Fruit fly (Drosophila melanogaster) whole organism, embryonic: ENCODE results near the gene CG11771.

Experiments
- ATbp ChIP-seq: fragments of 200-800 bp; sonication (Bioruptor generic); optimal IDR thresholded peaks from 2 replicates; lab custom pipeline; 2017; ENCODE audit warnings: missing biosample characterization, mild to moderate bottlenecking, missing genetic modification characterization, missing genetic modification reagents
- Ada2b ChIP-seq: fragments of 200-800 bp; sonication (Bioruptor generic); IDR thresholded peaks from 2 replicates; pipeline ENCODE4 v1.3.6; 2022; ENCODE audit warnings: missing biosample characterization, missing genetic modification characterization
- Atf6 ChIP-seq: fragments of 200-800 bp; sonication (Bioruptor generic); IDR thresholded peaks from 2 replicates; pipeline ENCODE4 v1.3.6; 2022; ENCODE audit warnings: missing biosample characterization, missing genetic modification characterization
- B-H1 ChIP-seq: fragments of 200-800 bp; sonication (Bioruptor generic); IDR thresholded peaks from 3 replicates; pipeline ENCODE4 v1.3.6; 2022; ENCODE audit warnings: missing biosample characterization, missing genetic modification characterization
- CG10431 ChIP-seq: fragments of 200-800 bp; sonication (Bioruptor generic); optimal IDR thresholded peaks from 3 replicates; lab custom pipeline; 2018; ENCODE audit warnings: missing biosample characterization, mild to moderate bottlenecking, missing genetic modification characterization
- CG12155 ChIP-seq: fragments of 200-800 bp; sonication (Bioruptor generic); optimal IDR thresholded peaks from 3 replicates; lab custom pipeline; 2016; ENCODE audit warnings: missing biosample characterization, missing genetic modification characterization
- CG12769 ChIP-seq: fragments of 200-800 bp; sonication (Bioruptor generic); optimal IDR thresholded peaks from 2 replicates; lab custom pipeline; 2019; ENCODE audit warnings: missing biosample characterization, mild to moderate bottlenecking, missing genetic modification characterization, moderate library complexity
- CG13287 ChIP-seq: fragments of 200-800 bp; sonication (Bioruptor generic); IDR thresholded peaks from 2 replicates; pipeline ENCODE4 v1.3.6; 2022; ENCODE audit warnings: missing biosample characterization, missing genetic modification characterization; ENCODE audit not compliant: partially characterized antibody
- CG13624 ChIP-seq: fragments of 200-800 bp; sonication (Bioruptor generic); optimal IDR thresholded peaks from 2 replicates; lab custom pipeline; 2016; ENCODE audit warnings: missing biosample characterization, missing genetic modification characterization
- CG13775 ChIP-seq: fragments of 200-800 bp; sonication (Bioruptor generic); optimal IDR thresholded peaks from 3 replicates; lab custom pipeline; 2017; ENCODE audit warnings: missing biosample characterization, mild to moderate bottlenecking, missing genetic modification characterization
- CG17328 ChIP-seq: fragments of 200-800 bp; sonication (Bioruptor generic); IDR thresholded peaks from 2 replicates; pipeline ENCODE4 v1.3.6; 2022; ENCODE audit warnings: missing biosample characterization, missing genetic modification characterization
- CG17361 ChIP-seq: fragments of 200-800 bp; sonication (Bioruptor generic); IDR thresholded peaks from 3 replicates; pipeline ENCODE4 v1.3.6; 2022; ENCODE audit warnings: missing biosample characterization, missing genetic modification characterization
- CG17829 ChIP-seq: fragments of 200-800 bp; optimal IDR thresholded peaks from 2 replicates; lab custom pipeline; 2019; ENCODE audit warnings: missing biosample characterization, mild to moderate bottlenecking, missing genetic modification characterization, moderate library complexity
- CG2116 ChIP-seq: fragments of 200-800 bp; sonication (Bioruptor generic); optimal IDR thresholded peaks from 3 replicates; lab custom pipeline; 2018; ENCODE audit warnings: missing biosample characterization, mild to moderate bottlenecking, missing genetic modification characterization
- CG2199 ChIP-seq: fragments of 200-800 bp; sonication (Bioruptor generic); IDR thresholded peaks from 3 replicates; pipeline ENCODE4 v1.3.6; 2022; ENCODE audit warnings: missing biosample characterization, missing genetic modification characterization
- CG3065 ChIP-seq: fragments of 200-800 bp; sonication (Bioruptor generic); optimal IDR thresholded peaks from 2 replicates; lab custom pipeline; 2016; ENCODE audit warnings: missing biosample characterization, missing genetic modification characterization
- CG31224 ChIP-seq: fragments of 200-800 bp; sonication (Bioruptor generic); IDR thresholded peaks from 2 replicates; pipeline ENCODE4 v1.3.6; 2022; ENCODE audit warnings: missing biosample characterization, missing genetic modification characterization
- CG3407 ChIP-seq: fragments of 200-800 bp; sonication (Bioruptor generic); optimal IDR thresholded peaks from 2 replicates; lab custom pipeline; 2018; ENCODE audit warnings: missing biosample characterization, mild to moderate bottlenecking, missing genetic modification characterization
- CG3726 ChIP-seq: fragments of 200-800 bp; sonication (Bioruptor generic); IDR thresholded peaks from 3 replicates; pipeline ENCODE4, ENCODE4 v1.3.6; 2022; ENCODE audit warnings: missing biosample characterization, missing genetic modification characterization
- CG4328 ChIP-seq: fragments of 200-800 bp; sonication (Bioruptor generic); optimal IDR thresholded peaks from 3 replicates; lab custom pipeline; 2017; ENCODE audit warnings: missing biosample characterization, missing genetic modification reagents, missing genetic modification characterization
- CG7372 ChIP-seq: fragments of 200-800 bp; sonication (Bioruptor generic); IDR thresholded peaks from 2 replicates; pipeline ENCODE4 v1.3.6; 2022; ENCODE audit warnings: missing biosample characterization, missing genetic modification characterization
- CG8089 ChIP-seq: fragments of 200-800 bp; sonication (Bioruptor generic); optimal IDR thresholded peaks from 3 replicates; lab custom pipeline; 2016; ENCODE audit warnings: missing biosample characterization, missing genetic modification characterization
- CkIIα-i1 ChIP-seq: fragments of 200-800 bp; sonication (Bioruptor generic); IDR thresholded peaks from 2 replicates; pipeline ENCODE4 v1.3.6; 2022; ENCODE audit warnings: missing biosample characterization, missing genetic modification characterization
- Dfd ChIP-seq, 2 experiments: fragments of >200 bp; optimal IDR thresholded peaks; 2 replicates each; lab custom pipeline; 2017; ENCODE audit warnings: missing biosample characterization in 2 of 2, missing genetic modification characterization in 2 of 2
- ERR ChIP-seq: fragments of 200-800 bp; sonication (Bioruptor generic); optimal IDR thresholded peaks from 2 replicates; lab custom pipeline; 2016; ENCODE audit warnings: missing biosample characterization, missing genetic modification characterization
- Eip74EF ChIP-seq, 2 experiments: fragments of 200-800 bp in 1 of 2; fragments of >200 bp in 1 of 2; sonication (Bioruptor generic) in 1 of 2; optimal IDR thresholded peaks; 2 replicates each; lab custom pipeline; 2017 to 2019; ENCODE audit warnings: missing biosample characterization in 2 of 2, missing genetic modification characterization in 2 of 2, mild to moderate bottlenecking in 1 of 2, moderate library complexity in 1 of 2
- HHEX ChIP-seq: fragments of 200-800 bp; sonication (Bioruptor generic); optimal IDR thresholded peaks from 3 replicates; lab custom pipeline; 2017; ENCODE audit warnings: missing biosample characterization, mild to moderate bottlenecking, missing genetic modification characterization, missing genetic modification reagents
- Hey ChIP-seq: fragments of 200-800 bp; sonication (Bioruptor generic); optimal IDR thresholded peaks from 3 replicates; lab custom pipeline; 2018; ENCODE audit warnings: missing biosample characterization, mild to moderate bottlenecking, missing genetic modification characterization
- Jarid2 ChIP-seq: fragments of 200-800 bp; sonication (Bioruptor generic); optimal IDR thresholded peaks from 3 replicates; lab custom pipeline; 2017; ENCODE audit warnings: mild to moderate bottlenecking, missing biosample characterization, missing genetic modification reagents, missing genetic modification characterization
- Mes4 ChIP-seq: fragments of 200-800 bp; sonication (Bioruptor generic); optimal IDR thresholded peaks from 2 replicates; lab custom pipeline; 2016; ENCODE audit warnings: missing biosample characterization, missing genetic modification characterization
- NK7.1 ChIP-seq: fragments of 200-800 bp; sonication (Bioruptor generic); optimal IDR thresholded peaks from 3 replicates; lab custom pipeline; 2016; ENCODE audit warnings: missing biosample characterization, missing genetic modification characterization
- NfI ChIP-seq: fragments of 200-800 bp; sonication (Bioruptor generic); optimal IDR thresholded peaks from 3 replicates; lab custom pipeline; 2018; ENCODE audit warnings: missing biosample characterization, mild to moderate bottlenecking, missing genetic modification characterization, moderate library complexity
- Rfx ChIP-seq: fragments of 200-800 bp; sonication (Bioruptor generic); IDR thresholded peaks from 2 replicates; pipeline ENCODE4 v1.3.6; 2022; ENCODE audit warnings: missing biosample characterization, missing genetic modification characterization
- Ssrp ChIP-seq: fragments of 200-800 bp; sonication (Bioruptor generic); optimal IDR thresholded peaks from 2 replicates; lab custom pipeline; 2018; ENCODE audit warnings: missing biosample characterization, mild to moderate bottlenecking, missing genetic modification characterization, moderate library complexity
- al ChIP-seq: fragments of 200-800 bp; sonication (Bioruptor generic); IDR thresholded peaks from 2 replicates; pipeline ENCODE4 v1.3.6; 2022; ENCODE audit warnings: missing biosample characterization, missing genetic modification characterization
- bigmax ChIP-seq: fragments of 200-800 bp; sonication (Bioruptor generic); optimal IDR thresholded peaks from 2 replicates; lab custom pipeline; 2018; ENCODE audit warnings: missing biosample characterization, mild to moderate bottlenecking, missing genetic modification characterization
- chinmo ChIP-seq: fragments of 200-800 bp; sonication (Bioruptor generic); IDR thresholded peaks from 4 replicates; pipeline ENCODE4 v1.3.6; 2022; ENCODE audit warnings: missing biosample characterization, missing genetic modification characterization; ENCODE audit not compliant: partially characterized antibody
- fd3F ChIP-seq: fragments of 200-800 bp; sonication (Bioruptor generic); optimal IDR thresholded peaks from 2 replicates; lab custom pipeline; 2018; ENCODE audit warnings: missing biosample characterization, mild to moderate bottlenecking, missing genetic modification characterization, moderate library complexity
- fd96Cb ChIP-seq: fragments of 200-800 bp; sonication (Bioruptor generic); optimal IDR thresholded peaks from 2 replicates; lab custom pipeline; 2018; ENCODE audit warnings: missing biosample characterization, mild to moderate bottlenecking, missing genetic modification characterization, moderate library complexity
- jigr1 ChIP-seq: fragments of 200-800 bp; sonication (Bioruptor generic); IDR thresholded peaks from 3 replicates; pipeline ENCODE4 v1.3.6; 2022; ENCODE audit warnings: missing biosample characterization, missing genetic modification characterization
- mam ChIP-seq: fragments of 200-800 bp; sonication (Bioruptor generic); optimal IDR thresholded peaks from 3 replicates; lab custom pipeline; 2016; ENCODE audit warnings: missing biosample characterization, missing genetic modification characterization
- mirr ChIP-seq: fragments of 200-800 bp; sonication (Bioruptor generic); optimal IDR thresholded peaks from 3 replicates; lab custom pipeline; 2018; ENCODE audit warnings: missing biosample characterization, mild to moderate bottlenecking, missing genetic modification characterization
- onecut ChIP-seq: fragments of 200-800 bp; sonication (Bioruptor generic); IDR thresholded peaks from 2 replicates; pipeline ENCODE4 v1.3.6; 2022; ENCODE audit warnings: missing biosample characterization, missing genetic modification characterization
- otp ChIP-seq: fragments of 200-800 bp; sonication (Bioruptor generic); IDR thresholded peaks from 3 replicates; pipeline ENCODE4, ENCODE4 v1.3.6; 2022; ENCODE audit warnings: missing biosample characterization, missing genetic modification characterization
- pnt ChIP-seq: fragments of 200-800 bp; sonication (Bioruptor generic); optimal IDR thresholded peaks from 3 replicates; lab custom pipeline; 2016; ENCODE audit warnings: missing biosample characterization, missing genetic modification characterization
- scrt ChIP-seq: fragments of 200-800 bp; sonication (Bioruptor generic); optimal IDR thresholded peaks from 2 replicates; lab custom pipeline; 2018; ENCODE audit warnings: missing biosample characterization, mild to moderate bottlenecking, missing genetic modification characterization, moderate library complexity
- sd ChIP-seq: fragments of 200-800 bp; sonication (Bioruptor generic); optimal IDR thresholded peaks from 3 replicates; lab custom pipeline; 2018; ENCODE audit warnings: missing biosample characterization, mild to moderate bottlenecking, missing genetic modification characterization, moderate library complexity
- seq ChIP-seq: fragments of 200-800 bp; sonication (Bioruptor generic); IDR thresholded peaks from 2 replicates; pipeline ENCODE4 v1.3.6; 2022; ENCODE audit warnings: missing biosample characterization, missing genetic modification characterization
- sob ChIP-seq: fragments of 200-800 bp; sonication (Bioruptor generic); IDR thresholded peaks from 2 replicates; pipeline ENCODE4 v1.3.6; 2022; ENCODE audit warnings: missing biosample characterization, missing genetic modification characterization
- stwl ChIP-seq: fragments of 200-800 bp; sonication (Bioruptor generic); optimal IDR thresholded peaks from 3 replicates; lab custom pipeline; 2018; ENCODE audit warnings: missing biosample characterization, mild to moderate bottlenecking, missing genetic modification characterization, moderate library complexity
- wdn ChIP-seq: fragments of 200-800 bp; sonication (Bioruptor generic); IDR thresholded peaks from 2 replicates; pipeline ENCODE4 v1.3.6; 2022; ENCODE audit warnings: missing biosample characterization, missing genetic modification characterization

CG11771 gene

DNA sequence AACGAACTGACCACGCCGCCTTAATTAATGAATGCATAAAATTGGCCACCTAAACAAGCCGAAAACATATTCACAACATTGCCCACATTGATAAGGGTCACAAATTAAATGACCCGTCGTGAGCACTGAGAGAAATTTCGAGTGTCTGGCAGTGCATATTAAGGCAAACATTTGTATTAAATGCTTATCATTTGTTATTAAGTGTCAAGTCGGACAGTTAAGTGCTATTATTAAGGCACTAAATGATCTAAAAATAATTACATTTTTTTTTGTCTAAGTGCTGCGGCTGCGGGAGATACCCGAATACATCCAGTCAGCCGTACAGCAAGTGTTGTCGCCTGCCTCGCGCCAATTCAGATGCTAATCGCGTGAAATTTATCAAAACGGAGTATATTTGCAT lies 30.7 kb downstream of the CG11771 start (continued):
- TF ChIP-seq CkIIα-i1 (GFP tag; lab: Robert Waterston, UW) = no peak
- TF ChIP-seq al (GFP tag; lab: Robert Waterston, UW) = peak; percentile 70
- no peak for TF ChIP-seq bigmax (GFP tag; lab: Kevin White, UChicago)
- peak; percentile 76 for TF ChIP-seq ATbp (GFP tag; lab: Kevin White, UChicago)
- TF ChIP-seq Hey (tag; lab: Kevin White, UChicago) = no peak
- TF ChIP-seq chinmo = no peak
- no peak; the same call in 1 of the 2 replicates for TF ChIP-seq Atf6
- TF ChIP-seq mirr (GFP tag; lab: Kevin White, UChicago) = no peak
- TF ChIP-seq CG17328 (GFP tag; lab: Robert Waterston, UW) = peak; percentile 75
- peak; percentile 66 for TF ChIP-seq B-H1 (GFP tag; lab: Robert Waterston, UW)
- peak; percentile 48 for TF ChIP-seq CG12155 (GFP tag; lab: Kevin White, UChicago)
- peak; percentile 32 for TF ChIP-seq Mes4
- peak; percentile 54; the same call in 2 of the 3 replicates for TF ChIP-seq otp
- TF ChIP-seq CG12769 = peak; percentile 88
- TF ChIP-seq CG3065 (GFP tag; lab: Kevin White, UChicago) = no peak
- peak; percentile 49 for TF ChIP-seq NfI (GFP tag; lab: Kevin White, UChicago)
- TF ChIP-seq CG13287 = no peak
- peak; percentile 71; the same call in 1 of the 3 replicates for TF ChIP-seq CG3726
- no peak for TF ChIP-seq stwl (tag; lab: Kevin White, UChicago)
- TF ChIP-seq CG10431 = no peak
- peak; percentile 63 for TF ChIP-seq fd96Cb
- TF ChIP-seq HHEX (GFP tag; lab: Kevin White, UChicago) = peak; percentile 60
- peak; percentile 48 for TF ChIP-seq sd
- TF ChIP-seq pnt (GFP tag; lab: Kevin White, UChicago) = peak; percentile 48
- TF ChIP-seq Ada2b (GFP tag; lab: Robert Waterston, UW) = peak; percentile 57
- TF ChIP-seq mam = peak; percentile 72
- TF ChIP-seq CG2199 = no peak
- TF ChIP-seq NK7.1 (GFP tag; lab: Kevin White, UChicago) = no peak
- TF ChIP-seq Dfd (GFP tag; optimal IDR thresholded peaks at IDR 0.05; lab: Kevin White, UChicago) = no peak
- peak; percentile 15 for TF ChIP-seq CG3407
- TF ChIP-seq CG13624 = peak; percentile 59
- peak; percentile 65 for TF ChIP-seq CG31224
- TF ChIP-seq Jarid2 (GFP tag; lab: Kevin White, UChicago) = peak; percentile 5
- TF ChIP-seq onecut (GFP tag; lab: Robert Waterston, UW) = no peak
- TF ChIP-seq seq (GFP tag; lab: Robert Waterston, UW) = peak; percentile 38; the same call in 1 of the 2 replicates
- peak; percentile 42; the same call in 2 of the 3 replicates for TF ChIP-seq CG17361 (GFP tag; lab: Robert Waterston, UW)
- TF ChIP-seq CG8089 = no peak
- TF ChIP-seq CG2116 (GFP tag; lab: Kevin White, UChicago) = no peak
- TF ChIP-seq ERR = no peak
- TF ChIP-seq CG7372 (GFP tag; lab: Robert Waterston, UW) = 0 out of 2 replicates have a peak, but pooled peaks have one; percentile 27
- peak in 1 of 2 experiments; percentile 32 for TF ChIP-seq Eip74EF (GFP tag; optimal IDR thresholded peaks at IDR 0.05; lab: Kevin White, UChicago)
- peak; percentile 41 for TF ChIP-seq CG17829 (tag; lab: Kevin White, UChicago)
- peak; percentile 23; the same call in 1 of the 2 replicates for TF ChIP-seq wdn (GFP tag; lab: Robert Waterston, UW)
- TF ChIP-seq CG13775 (GFP tag; lab: Kevin White, UChicago) = peak; percentile 1
- peak; percentile 53; the same call in 1 of the 3 replicates for TF ChIP-seq jigr1
- no peak for TF ChIP-seq CG4328 (GFP tag; lab: Kevin White, UChicago)
- peak; percentile 50 for TF ChIP-seq Ssrp (tag; lab: Kevin White, UChicago)
- TF ChIP-seq fd3F (GFP tag; lab: Kevin White, UChicago) = peak; percentile 27
- TF ChIP-seq Rfx (GFP tag; lab: Robert Waterston, UW) = peak; percentile 82; the same call in 1 of the 2 replicates
- TF ChIP-seq scrt (GFP tag; lab: Kevin White, UChicago) = peak; percentile 54
- TF ChIP-seq sob (GFP tag; lab: Robert Waterston, UW) = peak; percentile 82
